Worm (Caenorhabditis elegans) whole organism, young adult: ENCODE measurements around the gene abu-14.
A peak's percentile ranks its signal among the peaks of the same experiment; 100 is the strongest.

Experiments used
- B0019.2 ChIP-seq: fragments of 200-800 bp; sonication (Bioruptor generic); conservative IDR thresholded peaks from 2 replicates; pipeline ENCODE4 v1.3.6; 2022; ENCODE audit warnings: missing genetic modification reagents, missing genetic modification characterization, missing compliant biosample characterization
- D2030.7 ChIP-seq: fragments of 200-800 bp; sonication (Bioruptor generic); IDR thresholded peaks from 2 replicates; pipeline ENCODE4 v1.3.6; 2022; ENCODE audit warnings: missing genetic modification reagents, missing genetic modification characterization, missing compliant biosample characterization
- F23B12.7 ChIP-seq: sonication (generic microtip); optimal IDR thresholded peaks from 2 replicates; lab custom pipeline; 2017; ENCODE audit warnings: missing genetic modification characterization, mild to moderate bottlenecking, missing compliant biosample characterization, antibody characterized with exemption, moderate library complexity; ENCODE audit not compliant: insufficient read depth
- F57A8.1 ChIP-seq: fragments of 200-800 bp; sonication (Bioruptor generic); optimal IDR thresholded peaks from 2 replicates; lab custom pipeline; 2018; ENCODE audit warnings: mild to moderate bottlenecking, missing genetic modification characterization, moderate library complexity, missing compliant biosample characterization
- T26A5.8 ChIP-seq: sonication (generic microtip); optimal IDR thresholded peaks from 2 replicates; lab custom pipeline; 2016; ENCODE audit warnings: missing genetic modification characterization, missing compliant biosample characterization
- Y53G8AR.9 ChIP-seq: fragments of 200-800 bp; sonication (Bioruptor generic); conservative IDR thresholded peaks from 2 replicates; pipeline ENCODE4 v1.3.6; 2022; ENCODE audit warnings: missing genetic modification reagents, missing genetic modification characterization, missing compliant biosample characterization
- Y56A3A.18 ChIP-seq: fragments of 200-800 bp; sonication (Bioruptor generic); IDR thresholded peaks from 2 replicates; pipeline ENCODE4 v1.3.6; 2022; ENCODE audit warnings: missing genetic modification reagents, missing genetic modification characterization, missing compliant biosample characterization
- Y67H2A.10 ChIP-seq: fragments of 200-800 bp; sonication (Bioruptor generic); conservative IDR thresholded peaks from 2 replicates; pipeline ENCODE4 v1.3.6; 2022; ENCODE audit warnings: missing genetic modification reagents, missing genetic modification characterization, missing compliant biosample characterization
- Y79H2A.3 ChIP-seq: fragments of 200-800 bp; sonication (Bioruptor generic); conservative IDR thresholded peaks from 2 replicates; pipeline ENCODE4 v1.3.6; 2022; ENCODE audit warnings: missing genetic modification reagents, missing genetic modification characterization, missing compliant biosample characterization
- akir-1 ChIP-seq: fragments of 200-800 bp; sonication (Bioruptor generic); optimal IDR thresholded peaks from 2 replicates; lab custom pipeline; 2018; ENCODE audit warnings: mild to moderate bottlenecking, missing genetic modification characterization, moderate library complexity, missing compliant biosample characterization
- atf-7 ChIP-seq: sonication (generic microtip); optimal IDR thresholded peaks from 2 replicates; lab custom pipeline; 2017; ENCODE audit warnings: mild to moderate bottlenecking, missing genetic modification characterization, missing compliant biosample characterization
- athp-1 ChIP-seq: sonication (generic microtip); optimal IDR thresholded peaks from 2 replicates; lab custom pipeline; 2017; ENCODE audit warnings: mild to moderate bottlenecking, missing genetic modification characterization, missing compliant biosample characterization
- bed-1 ChIP-seq: fragments of 200-800 bp; sonication (Bioruptor generic); IDR thresholded peaks from 2 replicates; pipeline ENCODE4 v1.3.6; 2022; ENCODE audit warnings: missing genetic modification reagents, missing genetic modification characterization, missing compliant biosample characterization
- bed-2 ChIP-seq: fragments of 200-800 bp; sonication (Bioruptor generic); IDR thresholded peaks from 2 replicates; pipeline ENCODE4 v1.3.6; 2022; ENCODE audit warnings: missing genetic modification reagents, missing genetic modification characterization, missing compliant biosample characterization
- cebp-1 ChIP-seq, 2 experiments: fragments of 200-800 bp in 1 of 2; sonication (Bioruptor generic) in 1 of 2; sonication (generic microtip) in 1 of 2; IDR thresholded peaks in 1 of 2; optimal IDR thresholded peaks in 1 of 2; 2 replicates each; pipeline versions ENCODE4 v1.3.6 to Lab custom; 2017 to 2022; ENCODE audit warnings: missing compliant biosample characterization in 2 of 2, missing genetic modification characterization in 2 of 2, mild to moderate bottlenecking in 1 of 2, missing genetic modification reagents in 1 of 2, moderate library complexity in 1 of 2
- ceh-58 ChIP-seq: fragments of 200-800 bp; sonication (Bioruptor generic); IDR thresholded peaks from 2 replicates; pipeline ENCODE4 v1.3.6; 2022; ENCODE audit warnings: missing genetic modification characterization, missing compliant biosample characterization
- ceh-79 ChIP-seq: sonication (generic microtip); optimal IDR thresholded peaks from 2 replicates; lab custom pipeline; 2017; ENCODE audit warnings: mild to moderate bottlenecking, missing genetic modification characterization, missing compliant biosample characterization
- chd-7 ChIP-seq: sonication (generic microtip); optimal IDR thresholded peaks from 2 replicates; lab custom pipeline; 2016; ENCODE audit warnings: mild to moderate bottlenecking, missing genetic modification characterization, moderate library complexity, missing compliant biosample characterization
- die-1 ChIP-seq: sonication (generic microtip); optimal IDR thresholded peaks from 2 replicates; lab custom pipeline; 2016; ENCODE audit warnings: missing genotype, mild to moderate bottlenecking, missing genetic modification characterization, missing compliant biosample characterization
- dox-1 ChIP-seq: fragments of 200-800 bp; sonication (Bioruptor generic); IDR thresholded peaks from 2 replicates; pipeline ENCODE4 v1.3.6; 2022; ENCODE audit warnings: missing genetic modification reagents, missing genetic modification characterization, missing compliant biosample characterization
- egl-18 ChIP-seq: fragments of 200-800 bp; sonication (Bioruptor generic); IDR thresholded peaks from 2 replicates; pipeline ENCODE4 v1.3.6; 2022; ENCODE audit warnings: missing genetic modification reagents, missing genetic modification characterization, missing compliant biosample characterization
- fkh-3 ChIP-seq: sonication (generic microtip); optimal IDR thresholded peaks from 2 replicates; lab custom pipeline; 2016; ENCODE audit warnings: mild to moderate bottlenecking, missing genetic modification characterization, missing compliant biosample characterization
- hmg-1.2 ChIP-seq: fragments of 200-800 bp; sonication (Bioruptor generic); IDR thresholded peaks from 2 replicates; pipeline ENCODE4 v1.3.6; 2022; ENCODE audit warnings: missing genetic modification reagents, missing genetic modification characterization, missing compliant biosample characterization
- hmg-20 ChIP-seq: fragments of 200-800 bp; sonication (Bioruptor generic); IDR thresholded peaks from 2 replicates; pipeline ENCODE4 v1.3.6; 2022; ENCODE audit warnings: missing genetic modification reagents, missing genetic modification characterization, missing compliant biosample characterization
- hsf-1 ChIP-seq: fragments of 200-800 bp; sonication (Bioruptor generic); IDR thresholded peaks from 2 replicates; pipeline ENCODE4 v1.3.6; 2022; ENCODE audit warnings: missing genetic modification reagents, missing genetic modification characterization, missing compliant biosample characterization
- lag-1 ChIP-seq: fragments of 200-800 bp; sonication (Bioruptor generic); IDR thresholded peaks from 2 replicates; pipeline ENCODE4 v1.3.6; 2022; ENCODE audit warnings: missing genetic modification reagents, missing genetic modification characterization, missing compliant biosample characterization
- let-607 ChIP-seq, 2 experiments: fragments of 200-800 bp in 1 of 2; sonication (Bioruptor generic) in 1 of 2; sonication (generic microtip) in 1 of 2; optimal IDR thresholded peaks; 2 replicates each; lab custom pipeline; 2016 to 2018; ENCODE audit warnings: mild to moderate bottlenecking in 2 of 2, missing compliant biosample characterization in 2 of 2, missing genetic modification characterization in 2 of 2, moderate library complexity in 2 of 2, missing genotype in 1 of 2
- lin-35 ChIP-seq, 3 experiments: fragments of 150-350 bp in 2 of 3; sonication (generic microtip) in 1 of 3; optimal IDR thresholded peaks; 2 replicates each; lab custom pipeline; 2014 to 2018; ENCODE audit warnings: missing biosample characterization in 3 of 3, missing genetic modification characterization in 3 of 3, missing genetic modification reagents in 3 of 3
- lin-54 ChIP-seq: fragments of 200-800 bp; sonication (Bioruptor generic); optimal IDR thresholded peaks from 2 replicates; lab custom pipeline; 2018; ENCODE audit warnings: mild to moderate bottlenecking, missing genetic modification characterization, missing compliant biosample characterization
- lir-1 ChIP-seq: fragments of 200-800 bp; sonication (Bioruptor generic); conservative IDR thresholded peaks from 2 replicates; pipeline ENCODE4 v1.3.6; 2022; ENCODE audit warnings: missing genetic modification reagents, missing genetic modification characterization, missing compliant biosample characterization
- madf-3 ChIP-seq: fragments of 200-800 bp; sonication (Bioruptor generic); IDR thresholded peaks from 2 replicates; pipeline ENCODE4 v1.3.6; 2022; ENCODE audit warnings: missing genetic modification reagents, missing genetic modification characterization, missing compliant biosample characterization
- mcd-1 ChIP-seq: fragments of 200-800 bp; sonication (Bioruptor generic); IDR thresholded peaks from 2 replicates; pipeline ENCODE4 v1.3.6; 2022; ENCODE audit warnings: missing genetic modification reagents, missing genetic modification characterization, missing compliant biosample characterization
- mel-28 ChIP-seq: sonication (generic microtip); optimal IDR thresholded peaks from 2 replicates; lab custom pipeline; 2016; ENCODE audit warnings: borderline replicate concordance, mild to moderate bottlenecking, missing genetic modification characterization, missing compliant biosample characterization
- mes-4 ChIP-seq: sonication (generic microtip); optimal IDR thresholded peaks from 2 replicates; lab custom pipeline; 2016; ENCODE audit warnings: missing genotype, missing genetic modification characterization, missing compliant biosample characterization
- mxl-1 ChIP-seq: sonication (generic microtip); optimal IDR thresholded peaks from 2 replicates; lab custom pipeline; 2016; ENCODE audit warnings: missing genetic modification characterization, missing compliant biosample characterization
- nfya-1 ChIP-seq: sonication (generic microtip); optimal IDR thresholded peaks from 2 replicates; lab custom pipeline; 2017; ENCODE audit warnings: antibody characterized with exemption, missing compliant biosample characterization, missing genetic modification characterization, borderline replicate concordance; ENCODE audit not compliant: insufficient read depth
- nhr-120 ChIP-seq: fragments of 200-800 bp; sonication (Bioruptor generic); IDR thresholded peaks from 2 replicates; pipeline ENCODE4 v1.3.6; 2022; ENCODE audit warnings: missing genetic modification characterization, missing compliant biosample characterization
- nhr-179 ChIP-seq: sonication (generic microtip); optimal IDR thresholded peaks from 2 replicates; lab custom pipeline; 2016; ENCODE audit warnings: mild to moderate bottlenecking, missing genetic modification characterization, missing compliant biosample characterization
- nhr-90 ChIP-seq: sonication (generic microtip); optimal IDR thresholded peaks from 2 replicates; lab custom pipeline; 2016; ENCODE audit warnings: missing genotype, mild to moderate bottlenecking, missing genetic modification characterization, missing compliant biosample characterization
- rec-8 ChIP-seq, 2 experiments: sonication (generic microtip); optimal IDR thresholded peaks; 2 replicates each; lab custom pipeline; 2016; ENCODE audit warnings: mild to moderate bottlenecking in 2 of 2, missing genetic modification characterization in 2 of 2, missing genetic modification reagents in 2 of 2, missing genotype in 2 of 2, missing biosample characterization in 1 of 2, missing compliant biosample characterization in 1 of 2, moderate library complexity in 1 of 2
- snpc-1.1 ChIP-seq: sonication (generic microtip); optimal IDR thresholded peaks from 2 replicates; lab custom pipeline; 2017; ENCODE audit warnings: missing genetic modification characterization, mild to moderate bottlenecking, missing compliant biosample characterization, antibody characterized with exemption, moderate library complexity, missing genotype, missing genetic modification reagents; ENCODE audit not compliant: insufficient read depth
- snpc-1.3 ChIP-seq: sonication (generic microtip); optimal IDR thresholded peaks from 2 replicates; lab custom pipeline; 2017; ENCODE audit warnings: missing genetic modification characterization, mild to moderate bottlenecking, missing compliant biosample characterization, antibody characterized with exemption, moderate library complexity, missing genotype, missing genetic modification reagents; ENCODE audit not compliant: insufficient read depth
- tbx-9 ChIP-seq: sonication (generic microtip); optimal IDR thresholded peaks from 2 replicates; lab custom pipeline; 2016; ENCODE audit warnings: borderline replicate concordance, missing genetic modification characterization, inconsistent platforms, missing compliant biosample characterization
- zim-3 ChIP-seq: sonication (generic microtip); optimal IDR thresholded peaks from 2 replicates; lab custom pipeline; 2017; ENCODE audit warnings: mild to moderate bottlenecking, missing genetic modification characterization, moderate library complexity, missing compliant biosample characterization
- ztf-18 ChIP-seq: sonication (generic microtip); optimal IDR thresholded peaks from 2 replicates; lab custom pipeline; 2016; ENCODE audit warnings: missing genotype, mild to moderate bottlenecking, missing genetic modification characterization, missing compliant biosample characterization
- ztf-22 ChIP-seq: fragments of 200-800 bp; sonication (Bioruptor generic); optimal IDR thresholded peaks from 2 replicates; lab custom pipeline; 2018; ENCODE audit warnings: mild to moderate bottlenecking, missing genetic modification characterization, moderate library complexity, missing compliant biosample characterization

abu-14 gene

ce11 chrII:9213055-9213708 lies 13.8 kb downstream of the abu-14 start, which contains the start of gene znfx-1 (continued):
- TF ChIP-seq rec-8 (tag; optimal IDR thresholded peaks at IDR 0.05; lab: Kevin White, UChicago) (no peak), chd-7 (no peak), lin-54 (GFP tag; lab: Kevin White, UChicago) (peak; percentile 44), nhr-179 (tag; lab: Kevin White, UChicago) (no peak), Y79H2A.3 (no peak), nhr-90 (tag; lab: Kevin White, UChicago) (no peak), bed-1 (GFP tag; lab: Robert Waterston, UW) (no peak), ceh-58 (no peak), D2030.7 (GFP tag; lab: Robert Waterston, UW) (peak; percentile 85), Y56A3A.18 (GFP tag; lab: Robert Waterston, UW) (no peak), atf-7 (tag; lab: Kevin White, UChicago) (no peak), F57A8.1 (GFP tag; lab: Kevin White, UChicago) (no peak), cebp-1 (GFP tag; IDR thresholded peaks at IDR 0.05; lab: Robert Waterston, UW) (no peak), cebp-1 (tag; optimal IDR thresholded peaks at IDR 0.05; lab: Kevin White, UChicago) (no peak), hmg-1.2 (GFP tag; lab: Robert Waterston, UW) (no peak), nhr-120 (GFP tag; lab: Robert Waterston, UW) (no peak), akir-1 (GFP tag; lab: Kevin White, UChicago) (no peak), F23B12.7 (no peak), hsf-1 (no peak), tbx-9 (no peak), dox-1 (GFP tag; lab: Robert Waterston, UW) (0 out of 2 replicates have a peak, but pooled peaks have one; percentile 24), snpc-1.3 (tag; lab: Kevin White, UChicago) (peak; percentile 62), madf-3 (GFP tag; lab: Robert Waterston, UW) (no peak), mxl-1 (tag; lab: Kevin White, UChicago) (no peak), nfya-1 (tag; lab: Kevin White, UChicago) (no peak), ceh-79 (tag; lab: Kevin White, UChicago) (no peak), T26A5.8 (no peak), athp-1 (no peak), Y67H2A.10 (GFP tag; lab: Robert Waterston, UW) (no peak), ztf-18 (tag; lab: Kevin White, UChicago) (no peak), mel-28 (no peak), egl-18 (no peak), bed-2 (GFP tag; lab: Robert Waterston, UW) (no peak), hmg-20 (no peak), B0019.2 (GFP tag; lab: Robert Waterston, UW) (peak; percentile 60; the same call in 1 of the 2 replicates), lir-1 (GFP tag; lab: Robert Waterston, UW) (no peak), lag-1 (GFP tag; lab: Robert Waterston, UW) (no peak), fkh-3 (tag; lab: Kevin White, UChicago) (no peak), snpc-1.1 (tag; lab: Kevin White, UChicago) (peak; percentile 79), let-607 (tag; optimal IDR thresholded peaks at IDR 0.05; lab: Kevin White, UChicago) (no peak), lin-35 (GFP tag; optimal IDR thresholded peaks at IDR 0.05; lab: Kevin White, UChicago) (no peak), zim-3 (no peak), Y53G8AR.9 (GFP tag; lab: Robert Waterston, UW) (0 out of 2 replicates have a peak, but pooled peaks have one; percentile 24), ztf-22 (GFP tag; lab: Kevin White, UChicago) (no peak), mcd-1 (GFP tag; lab: Robert Waterston, UW) (no peak), die-1 (tag; lab: Kevin White, UChicago) (no peak), mes-4 (tag; lab: Kevin White, UChicago) (no peak)
